Worm (Caenorhabditis elegans) whole organism, L2 larva: ENCODE measurements around the gene col-78.

Experiments used
- blmp-1 ChIP-seq: sonication (generic microtip); optimal IDR thresholded peaks from 2 replicates; lab custom pipeline; 2017; ENCODE audit warnings: missing genetic modification characterization, mild to moderate bottlenecking, missing compliant biosample characterization, antibody characterized with exemption, moderate library complexity; ENCODE audit not compliant: insufficient read depth
- elt-1 ChIP-seq: fragments of 150-350 bp; optimal IDR thresholded peaks from 2 replicates; lab custom pipeline; 2014; ENCODE audit warnings: missing biosample characterization, missing genetic modification characterization
- lin-39 ChIP-seq: fragments of 150-350 bp; optimal IDR thresholded peaks from 2 replicates; lab custom pipeline; 2014; ENCODE audit warnings: missing biosample characterization, missing genetic modification reagents, missing genetic modification characterization
- nhr-237 ChIP-seq: fragments of 150-350 bp; optimal IDR thresholded peaks from 2 replicates; lab custom pipeline; 2014; ENCODE audit warnings: missing biosample characterization, missing genetic modification characterization
- nhr-25 ChIP-seq: fragments of 150-350 bp; sonication (generic microtip); optimal IDR thresholded peaks from 3 replicates; lab custom pipeline; 2014; ENCODE audit warnings: missing biosample characterization, missing genetic modification characterization

ce11 chrII:9170048-9170447, 17.7 kb downstream of the col-78 start:
- peak; percentile 88 for TF ChIP-seq nhr-25 (tag; lab: Kevin White, UChicago)
- TF ChIP-seq lin-39 (tag; lab: Kevin White, UChicago) = no peak
- no peak for TF ChIP-seq blmp-1 (tag; lab: Kevin White, UChicago)
- TF ChIP-seq elt-1 = no peak
- no peak for TF ChIP-seq nhr-237
